Fruit fly (Drosophila melanogaster) whole organism, wandering third instar larva: ENCODE measurements around the gene CG42729.

Experiments
- Abd-B ChIP-seq: fragments of >200 bp; optimal IDR thresholded peaks from 2 replicates; lab custom pipeline; 2017; ENCODE audit warnings: missing biosample characterization, missing genetic modification characterization
- CG32264 ChIP-seq: fragments of 200-800 bp; sonication (Bioruptor generic); optimal IDR thresholded peaks from 2 replicates; lab custom pipeline; 2016; ENCODE audit warnings: missing biosample characterization, missing genetic modification characterization
- CG9705 ChIP-seq: fragments of 200-800 bp; sonication (Bioruptor generic); optimal IDR thresholded peaks from 2 replicates; lab custom pipeline; 2018; ENCODE audit warnings: missing biosample characterization, mild to moderate bottlenecking, missing genetic modification characterization
- CrebA ChIP-seq: fragments of 200-800 bp; sonication (Bioruptor generic); optimal IDR thresholded peaks from 2 replicates; lab custom pipeline; 2016; ENCODE audit warnings: missing biosample characterization, mild to moderate bottlenecking, missing genetic modification characterization, borderline replicate concordance
- Dfd ChIP-seq: fragments of >200 bp; optimal IDR thresholded peaks from 2 replicates; lab custom pipeline; 2017; ENCODE audit warnings: missing biosample characterization, missing genetic modification characterization
- Dif ChIP-seq: fragments of 200-275, 200-300 bp; sonication (Bioruptor generic); optimal IDR thresholded peaks from 2 replicates; lab custom pipeline; 2018; ENCODE audit warnings: missing biosample characterization, missing genetic modification characterization; ENCODE audit not compliant: partially characterized antibody
- GATAd ChIP-seq: sonication (Bioruptor generic); optimal IDR thresholded peaks from 2 replicates; lab custom pipeline; 2016; ENCODE audit warnings: missing biosample characterization, missing genetic modification characterization
- HLH106 ChIP-seq: fragments of 200-800 bp; optimal IDR thresholded peaks from 3 replicates; lab custom pipeline; 2019; ENCODE audit warnings: missing biosample characterization, mild to moderate bottlenecking, missing genetic modification characterization, moderate library complexity
- Hnf4 ChIP-seq: fragments of 200-800 bp; sonication (Bioruptor generic); optimal IDR thresholded peaks from 2 replicates; lab custom pipeline; 2016; ENCODE audit warnings: missing biosample characterization, mild to moderate bottlenecking, missing genetic modification characterization
- Hr78 ChIP-seq: fragments of >200 bp; optimal IDR thresholded peaks from 2 replicates; lab custom pipeline; 2017; ENCODE audit warnings: missing biosample characterization, missing genetic modification characterization
- Hr83 ChIP-seq: fragments of 200-300 bp; sonication (Bioruptor generic); optimal IDR thresholded peaks from 2 replicates; lab custom pipeline; 2016; ENCODE audit warnings: missing biosample characterization, mild to moderate bottlenecking, missing genetic modification characterization, moderate library complexity; ENCODE audit not compliant: poor library complexity, severe bottlenecking
- Jra ChIP-seq: sonication (Bioruptor generic); optimal IDR thresholded peaks from 2 replicates; lab custom pipeline; 2016; ENCODE audit warnings: missing biosample characterization, missing genetic modification characterization
- Mio ChIP-seq: sonication (Bioruptor generic); optimal IDR thresholded peaks from 2 replicates; lab custom pipeline; 2016; ENCODE audit warnings: missing biosample characterization, missing genetic modification characterization
- Myc ChIP-seq: fragments of >200 bp; optimal IDR thresholded peaks from 2 replicates; lab custom pipeline; 2017
- N ChIP-seq: fragments of >200 bp; optimal IDR thresholded peaks from 2 replicates; lab custom pipeline; 2018; ENCODE audit warnings: missing biosample characterization, missing external identifiers, missing genetic modification characterization
- OdsH ChIP-seq: fragments of 200-800 bp; sonication (Bioruptor generic); optimal IDR thresholded peaks from 2 replicates; lab custom pipeline; 2016; ENCODE audit warnings: missing biosample characterization, mild to moderate bottlenecking, missing genetic modification characterization
- Rel ChIP-seq, 2 experiments: fragments of 200-800 bp; sonication (Bioruptor generic) in 1 of 2; optimal IDR thresholded peaks; 2 replicates in 1 of 2; 3 replicates in 1 of 2; lab custom pipeline; 2016 to 2019; ENCODE audit warnings: mild to moderate bottlenecking in 2 of 2, missing biosample characterization in 2 of 2, missing genetic modification characterization in 2 of 2, moderate library complexity in 1 of 2
- Sp1 ChIP-seq: fragments of 200-800 bp; sonication (Bioruptor generic); optimal IDR thresholded peaks from 3 replicates; lab custom pipeline; 2019; ENCODE audit warnings: missing biosample characterization, mild to moderate bottlenecking, missing genetic modification characterization, moderate library complexity
- Vsx2 ChIP-seq: fragments of 200-300, 225-300 bp; sonication (Bioruptor generic); optimal IDR thresholded peaks from 2 replicates; lab custom pipeline; 2018; ENCODE audit warnings: missing biosample characterization, missing genetic modification characterization; ENCODE audit not compliant: partially characterized antibody
- br ChIP-seq: fragments of 200-800 bp; sonication (Bioruptor generic); optimal IDR thresholded peaks from 2 replicates; lab custom pipeline; 2016; ENCODE audit warnings: missing biosample characterization, missing genetic modification characterization
- brk ChIP-seq: fragments of 200-800 bp; sonication (Bioruptor generic); optimal IDR thresholded peaks from 2 replicates; lab custom pipeline; 2016; ENCODE audit warnings: missing biosample characterization, mild to moderate bottlenecking, missing genetic modification characterization
- dl ChIP-seq, 2 experiments: fragments of 175-275, 200-275 bp in 1 of 2; fragments of 200-275 bp in 1 of 2; sonication (Bioruptor generic); optimal IDR thresholded peaks; lab custom pipeline; 2018; ENCODE audit warnings: mild to moderate bottlenecking in 2 of 2, missing biosample characterization in 2 of 2, missing genetic modification characterization in 2 of 2, moderate library complexity in 2 of 2; ENCODE audit not compliant: partially characterized antibody in 2 of 2, insufficient read depth in 1 of 2
- dmrt93B ChIP-seq: fragments of 200-800 bp; sonication (Bioruptor generic); optimal IDR thresholded peaks from 2 replicates; lab custom pipeline; 2018; ENCODE audit warnings: missing biosample characterization, mild to moderate bottlenecking, missing genetic modification characterization
- dsf ChIP-seq: sonication (Bioruptor generic); optimal IDR thresholded peaks from 2 replicates; lab custom pipeline; 2016; ENCODE audit warnings: missing biosample characterization, missing genetic modification characterization, borderline replicate concordance
- ey ChIP-seq: fragments of 200-800 bp; sonication (Bioruptor generic); optimal IDR thresholded peaks from 2 replicates; lab custom pipeline; 2016; ENCODE audit warnings: missing biosample characterization, missing genetic modification characterization
- foxo ChIP-seq, 2 experiments: fragments of 200-800 bp; sonication (Bioruptor generic); optimal IDR thresholded peaks; 2 replicates in 1 of 2; 3 replicates in 1 of 2; lab custom pipeline; 2016 to 2017; ENCODE audit warnings: missing biosample characterization in 2 of 2, missing genetic modification characterization in 2 of 2
- fru ChIP-seq: fragments of 200-800 bp; sonication (Bioruptor generic); optimal IDR thresholded peaks from 3 replicates; lab custom pipeline; 2016; ENCODE audit warnings: missing biosample characterization, mild to moderate bottlenecking, missing genetic modification characterization
- h ChIP-seq: fragments of 200-800 bp; sonication (Bioruptor generic); optimal IDR thresholded peaks from 3 replicates; lab custom pipeline; 2016; ENCODE audit warnings: missing biosample characterization, mild to moderate bottlenecking, missing genetic modification characterization
- jim ChIP-seq: fragments of 175-275, 200-325 bp; sonication (Bioruptor generic); optimal IDR thresholded peaks from 2 replicates; lab custom pipeline; 2016; ENCODE audit warnings: missing biosample characterization, mild to moderate bottlenecking, missing genetic modification characterization
- lola ChIP-seq: fragments of >200 bp; optimal IDR thresholded peaks from 2 replicates; lab custom pipeline; 2017; ENCODE audit warnings: missing biosample characterization, missing genetic modification characterization
- pan ChIP-seq: fragments of >200 bp; optimal IDR thresholded peaks from 2 replicates; lab custom pipeline; 2017
- psq ChIP-seq: fragments of 200-800 bp; sonication (Bioruptor generic); optimal IDR thresholded peaks from 3 replicates; lab custom pipeline; 2017; ENCODE audit warnings: missing biosample characterization, mild to moderate bottlenecking, missing genetic modification characterization, moderate library complexity
- rgr ChIP-seq: fragments of 200-800 bp; sonication (Bioruptor generic); optimal IDR thresholded peaks from 3 replicates; lab custom pipeline; 2016; ENCODE audit warnings: missing biosample characterization, mild to moderate bottlenecking, missing genetic modification characterization
- sage ChIP-seq: fragments of 200-800 bp; sonication (Bioruptor generic); optimal IDR thresholded peaks from 2 replicates; lab custom pipeline; 2016; ENCODE audit warnings: missing biosample characterization, mild to moderate bottlenecking, missing genetic modification characterization
- sv ChIP-seq: fragments of 200-800 bp; sonication (Bioruptor generic); optimal IDR thresholded peaks from 3 replicates; lab custom pipeline; 2016; ENCODE audit warnings: missing biosample characterization, missing genetic modification characterization
- tai ChIP-seq: sonication (Bioruptor generic); optimal IDR thresholded peaks from 2 replicates; lab custom pipeline; 2016; ENCODE audit warnings: missing biosample characterization, missing genetic modification characterization
- usp ChIP-seq: fragments of >200 bp; optimal IDR thresholded peaks from 2 replicates; lab custom pipeline; 2017; ENCODE audit warnings: missing biosample characterization, missing genetic modification characterization
- woc ChIP-seq: sonication (Bioruptor generic); optimal IDR thresholded peaks from 2 replicates; lab custom pipeline; 2016; ENCODE audit warnings: missing biosample characterization, mild to moderate bottlenecking, missing genetic modification characterization

CG42729 gene

dm6 chr3L:15511688-15512250 lies 15.5 kb downstream of the CG42729 start:
- TF ChIP-seq sage (GFP tag; lab: Kevin White, UChicago) = peak; percentile 18
- no peak for TF ChIP-seq OdsH (GFP tag; lab: Kevin White, UChicago)
- TF ChIP-seq HLH106 = no peak
- peak; percentile 57 for TF ChIP-seq Dif
- TF ChIP-seq Mio (GFP tag; lab: Kevin White, UChicago) = no peak
- TF ChIP-seq Hr78 = no peak
- peak; percentile 11 for TF ChIP-seq rgr
- no peak for TF ChIP-seq Hr83
- TF ChIP-seq N (GFP tag; lab: Kevin White, UChicago) = no peak
- TF ChIP-seq woc (GFP tag; lab: Kevin White, UChicago) = no peak
- no peak for TF ChIP-seq Hnf4
- no peak for TF ChIP-seq jim (GFP tag; lab: Kevin White, UChicago)
- no peak for TF ChIP-seq usp (GFP tag; lab: Kevin White, UChicago)
- no peak for TF ChIP-seq CG32264 (GFP tag; lab: Kevin White, UChicago)
- TF ChIP-seq dl (GFP tag; optimal IDR thresholded peaks at IDR 0.05; lab: Kevin White, UChicago; ENCODE audit: insufficient read depth in 1 of 2, partially characterized antibody in 2 of 2) = peak; percentile 44 to 66
- no peak for TF ChIP-seq Abd-B (GFP tag; lab: Kevin White, UChicago)
- no peak for TF ChIP-seq Myc
- TF ChIP-seq ey (GFP tag; lab: Kevin White, UChicago) = no peak
- no peak for TF ChIP-seq psq
- TF ChIP-seq tai = no peak
- no peak for TF ChIP-seq fru (GFP tag; lab: Kevin White, UChicago)
- TF ChIP-seq Sp1 (GFP tag; lab: Kevin White, UChicago) = no peak
- no peak for TF ChIP-seq sv
- no peak for TF ChIP-seq CrebA (GFP tag; lab: Kevin White, UChicago)
- no peak for TF ChIP-seq dmrt93B (GFP tag; lab: Kevin White, UChicago)
- TF ChIP-seq lola = no peak
- no peak for TF ChIP-seq Jra (GFP tag; lab: Kevin White, UChicago)
- TF ChIP-seq foxo (GFP tag; optimal IDR thresholded peaks at IDR 0.05; lab: Kevin White, UChicago) = no peak
- no peak for TF ChIP-seq Vsx2
- no peak for TF ChIP-seq br (GFP tag; lab: Kevin White, UChicago)
- TF ChIP-seq Rel (GFP tag; optimal IDR thresholded peaks at IDR 0.05; lab: Kevin White, UChicago) = no peak
- peak; percentile 2 for TF ChIP-seq Rel (tag; optimal IDR thresholded peaks at IDR 0.05; lab: Kevin White, UChicago)
- no peak for TF ChIP-seq Dfd (GFP tag; lab: Kevin White, UChicago)
- no peak for TF ChIP-seq pan
- TF ChIP-seq dsf (GFP tag; lab: Kevin White, UChicago) = no peak
- TF ChIP-seq h (GFP tag; lab: Kevin White, UChicago) = no peak
- no peak for TF ChIP-seq GATAd (GFP tag; lab: Kevin White, UChicago)
- TF ChIP-seq CG9705 = no peak
- peak; percentile 49 for TF ChIP-seq brk (GFP tag; lab: Kevin White, UChicago)
- TF ChIP-seq, all 38 proteins: peak for 6

- no peak for TF ChIP-seq usp (GFP tag; lab: Kevin White, UChicago)
- TF ChIP-seq ey (GFP tag; lab: Kevin White, UChicago) = no peak
- TF ChIP-seq OdsH (GFP tag; lab: Kevin White, UChicago) = peak; percentile 16
- no peak for TF ChIP-seq jim (GFP tag; lab: Kevin White, UChicago)
- TF ChIP-seq lola = no peak
- peak; percentile 74 to 84 for TF ChIP-seq dl (GFP tag; optimal IDR thresholded peaks at IDR 0.05; lab: Kevin White, UChicago; ENCODE audit: insufficient read depth in 1 of 2, partially characterized antibody in 2 of 2)
- no peak for TF ChIP-seq Mio (GFP tag; lab: Kevin White, UChicago)
- peak; percentile 9 for TF ChIP-seq rgr
- TF ChIP-seq Hr78 = no peak
- peak; percentile 25 for TF ChIP-seq Sp1 (GFP tag; lab: Kevin White, UChicago)
- TF ChIP-seq Dif = peak; percentile 81
- TF ChIP-seq HLH106 = no peak
- TF ChIP-seq h (GFP tag; lab: Kevin White, UChicago) = peak; percentile 28
- no peak for TF ChIP-seq woc (GFP tag; lab: Kevin White, UChicago)
- TF ChIP-seq sv = no peak
Observed at dm6 chr3L:15510787-15511186, 16.5 kb downstream of the CG42729 start, which contains the start of gene MsrA. Gene MsrA (plus strand): TSS chr3L:15511052.
